Fruit fly (Drosophila melanogaster): ENCODE measurements around the gene Myb.

Myb gene

dm6 chrX:15844139-15844538 is 13.5 kb downstream of the Myb start, which contains the start of the genes ArgRS and CG8578 (continued):
- TF ChIP-seq CG2889 (GFP tag; IDR thresholded peaks at IDR 0.05) (no peak), vfl (GFP tag; optimal IDR thresholded peaks at IDR 0.05) (peak; percentile 23), Jarid2 (GFP tag; optimal IDR thresholded peaks at IDR 0.05) (no peak), CG8478 (optimal IDR thresholded peaks at IDR 0.05) (no peak), cato (GFP tag; optimal IDR thresholded peaks at IDR 0.05; ENCODE audit: borderline replicate concordance) (no peak), CG17802 (tag; optimal IDR thresholded peaks at IDR 0.05) (peak; percentile 78), fd64A (GFP tag; optimal IDR thresholded peaks at IDR 0.05) (no peak), ap (GFP tag; IDR thresholded peaks at IDR 0.05) (no peak), ttk (GFP tag; IDR thresholded peaks at IDR 0.05) (0 out of 2 replicates have a peak, but pooled peaks have one; percentile 61), jumu (GFP tag; optimal IDR thresholded peaks at IDR 0.05) (peak; percentile 90), aop (GFP tag; IDR thresholded peaks at IDR 0.05) (no peak), gem (tag; optimal IDR thresholded peaks at IDR 0.05) (peak; percentile 53), CG8924 (tag; optimal IDR thresholded peaks at IDR 0.05) (peak; percentile 60), Spps (tag; optimal IDR thresholded peaks at IDR 0.05) (no peak), CG7357 (GFP tag; IDR thresholded peaks at IDR 0.05) (peak; percentile 98), nmo (GFP tag; optimal IDR thresholded peaks at IDR 0.05) (peak; percentile 92), BtbVII (GFP tag; optimal IDR thresholded peaks at IDR 0.05) (no peak), mirr (GFP tag; optimal IDR thresholded peaks at IDR 0.05) (no peak), Chrac-16 (GFP tag; optimal IDR thresholded peaks at IDR 0.05) (peak; percentile 27), Hmr (GFP tag; optimal IDR thresholded peaks at IDR 0.05) (no peak), so (GFP tag; IDR thresholded peaks at IDR 0.05) (no peak), gt (GFP tag; IDR thresholded peaks at IDR 0.05) (no peak), gce (GFP tag; IDR thresholded peaks at IDR 0.05) (no peak), prd (optimal IDR thresholded peaks at IDR 0.05) (no peak), prd (GFP tag; IDR thresholded peaks at IDR 0.05) (peak; percentile 85), Mrtf (GFP tag; IDR thresholded peaks at IDR 0.05) (no peak), CG34376 (GFP tag; optimal IDR thresholded peaks at IDR 0.05) (peak; percentile 28), klu (GFP tag; IDR thresholded peaks at IDR 0.05) (no peak; the same call in 1 of the 2 replicates), CG33213 (GFP tag; optimal IDR thresholded peaks at IDR 0.05) (no peak), CG30020 (tag; optimal IDR thresholded peaks at IDR 0.05) (peak; percentile 96), ato (GFP tag; IDR thresholded peaks at IDR 0.05; ENCODE audit: partially characterized antibody) (no peak), rib (GFP tag; IDR thresholded peaks at IDR 0.05) (no peak), nau (GFP tag; optimal IDR thresholded peaks at IDR 0.05) (no peak), Dek (tag; optimal IDR thresholded peaks at IDR 0.05) (no peak), Blimp-1 (GFP tag; optimal IDR thresholded peaks at IDR 0.05) (no peak), CG18476 (GFP tag; optimal IDR thresholded peaks at IDR 0.05) (no peak), gcm2 (GFP tag; optimal IDR thresholded peaks at IDR 0.05) (no peak), CG8089 (GFP tag; optimal IDR thresholded peaks at IDR 0.05) (no peak), exex (tag; optimal IDR thresholded peaks at IDR 0.05) (peak; percentile 29), cg (GFP tag; optimal IDR thresholded peaks at IDR 0.05) (peak; percentile 26), zf30C (GFP tag; optimal IDR thresholded peaks at IDR 0.05) (no peak), sna (GFP tag; IDR thresholded peaks at IDR 0.05; ENCODE audit: partially characterized antibody) (peak; percentile 77), CG13123 (GFP tag; optimal IDR thresholded peaks at IDR 0.05) (no peak), slp2 (GFP tag; optimal IDR thresholded peaks at IDR 0.05) (peak; percentile 88), Sin3A (optimal IDR thresholded peaks at IDR 0.05) (peak; percentile 96), stc (GFP tag; IDR thresholded peaks at IDR 0.05) (peak; percentile 60; the same call in 1 of the 2 replicates), Neu2 (GFP tag; optimal IDR thresholded peaks at IDR 0.05; ENCODE audit: borderline replicate concordance) (no peak), CG1233 (GFP tag; optimal IDR thresholded peaks at IDR 0.05) (peak; percentile 71), CG16863 (GFP tag; optimal IDR thresholded peaks at IDR 0.05) (peak; percentile 35), Hey (tag; optimal IDR thresholded peaks at IDR 0.05) (no peak), Usf (GFP tag; optimal IDR thresholded peaks at IDR 0.05) (no peak), CHES-1-like (GFP tag; optimal IDR thresholded peaks at IDR 0.05) (peak; percentile 52), CG6654 (GFP tag; optimal IDR thresholded peaks at IDR 0.05) (no peak)
